Worm (Caenorhabditis elegans): ENCODE measurements around the gene hlh-34.

ce11 chrV:13689592-13689991 lies 17.6 kb downstream of the hlh-34 start, which contains the start of gene T01D3.1:
- TF ChIP-seq aha-1 (tag) (no peak), nhr-237 (tag; optimal IDR thresholded peaks at IDR 0.05) (no peak), ama-1 (optimal IDR thresholded peaks at IDR 0.05) (no peak), hmg-1.1 (GFP tag; IDR thresholded peaks at IDR 0.05) (no peak), mdl-1 (tag; optimal IDR thresholded peaks at IDR 0.05) (no peak), php-3 (GFP tag; IDR thresholded peaks at IDR 0.05) (no peak), F49E8.2 (tag; optimal IDR thresholded peaks at IDR 0.05; ENCODE audit: borderline replicate concordance) (no peak), fkh-10 (GFP tag; optimal IDR thresholded peaks at IDR 0.05) (no peak)
